Fruit fly (Drosophila melanogaster): ENCODE data around the gene ImpE1.

- no peak for TF ChIP-seq Sin3A (optimal IDR thresholded peaks at IDR 0.05)
- TF ChIP-seq insv (optimal IDR thresholded peaks at IDR 0.05) = no peak
- no peak for TF ChIP-seq psq (optimal IDR thresholded peaks at IDR 0.05)
- TF ChIP-seq h (optimal IDR thresholded peaks at IDR 0.05) = no peak
- TF ChIP-seq Myc (optimal IDR thresholded peaks at IDR 0.05) = no peak
- no peak for TF ChIP-seq ttk (optimal IDR thresholded peaks at IDR 0.05)
These were observed 2.7 kb upstream of the ImpE1 start for dm6 chr3L:8369456-8369855.
